Worm (Caenorhabditis elegans): ENCODE measurements around the gene str-9.
A peak's percentile ranks its signal among the peaks of the same experiment; 100 is the strongest.

The str-9 gene

ce11 chrV:15757645-15758044 is 904 bp upstream of the str-9 start:
- no peak for TF ChIP-seq pax-3 (tag; optimal IDR thresholded peaks at IDR 0.05)
- TF ChIP-seq nhr-28 (tag; optimal IDR thresholded peaks at IDR 0.05), result no peak
- TF ChIP-seq nhr-12 (tag; optimal IDR thresholded peaks at IDR 0.05), result no peak
- no peak for TF ChIP-seq elt-2 (tag; optimal IDR thresholded peaks at IDR 0.05)
- TF ChIP-seq pqm-1 (tag; optimal IDR thresholded peaks at IDR 0.05), result no peak
- no peak for TF ChIP-seq grh-1 (GFP tag; IDR thresholded peaks at IDR 0.05)
- TF ChIP-seq vab-15 (tag; optimal IDR thresholded peaks at IDR 0.05), result no peak
- TF ChIP-seq ztf-11 (tag; optimal IDR thresholded peaks at IDR 0.05), result no peak
- TF ChIP-seq lin-13 (GFP tag; optimal IDR thresholded peaks at IDR 0.05), result no peak
- TF ChIP-seq lin-39 (tag; optimal IDR thresholded peaks at IDR 0.05), result no peak

- peak; percentile 95 for TF ChIP-seq lin-14 (GFP tag; optimal IDR thresholded peaks at IDR 0.05)
- TF ChIP-seq hlh-17 (GFP tag; optimal IDR thresholded peaks at IDR 0.05; ENCODE audit: borderline replicate concordance), result no peak
- peak; percentile 79 for TF ChIP-seq blmp-1 (tag; optimal IDR thresholded peaks at IDR 0.05)
- TF ChIP-seq nhr-85 (tag), result peak; percentile 98
- TF ChIP-seq pqm-1 (tag; optimal IDR thresholded peaks at IDR 0.05), result no peak
- peak; percentile 85 for TF ChIP-seq mab-9 (GFP tag; IDR thresholded peaks at IDR 0.05)
- peak; percentile 95 for TF ChIP-seq swsn-7 (tag; optimal IDR thresholded peaks at IDR 0.05)
- TF ChIP-seq lsy-2 (tag; optimal IDR thresholded peaks at IDR 0.05), result peak; percentile 94 to 95
- peak; percentile 99 for TF ChIP-seq dpl-1 (GFP tag; optimal IDR thresholded peaks at IDR 0.05)
- no peak for TF ChIP-seq hlh-4 (tag; optimal IDR thresholded peaks at IDR 0.05)
- peak; percentile 87 for TF ChIP-seq aly-2 (tag; optimal IDR thresholded peaks at IDR 0.05)
- TF ChIP-seq sup-37 (GFP tag; optimal IDR thresholded peaks at IDR 0.05), result peak; percentile 80
- TF ChIP-seq tlp-1 (tag; optimal IDR thresholded peaks at IDR 0.05), result no peak
- TF ChIP-seq aha-1 (tag; optimal IDR thresholded peaks at IDR 0.05), result peak; percentile 54
- TF ChIP-seq sptf-1 (tag; optimal IDR thresholded peaks at IDR 0.05), result no peak
- peak; percentile 85 for TF ChIP-seq zip-4 (GFP tag; optimal IDR thresholded peaks at IDR 0.05)
- TF ChIP-seq nhr-19 (GFP tag; conservative IDR thresholded peaks at IDR 0.05), result peak; percentile 95
- peak; percentile 76 for TF ChIP-seq lir-3 (tag; optimal IDR thresholded peaks at IDR 0.05; ENCODE audit: poor library complexity)
- TF ChIP-seq pax-3 (tag; optimal IDR thresholded peaks at IDR 0.05), result peak; percentile 80
- TF ChIP-seq nhr-28 (tag; optimal IDR thresholded peaks at IDR 0.05), result peak; percentile 39
- peak; percentile 96 for TF ChIP-seq nhr-71 (tag; optimal IDR thresholded peaks at IDR 0.05)
- peak; percentile 72 for TF ChIP-seq fkh-4 (tag; optimal IDR thresholded peaks at IDR 0.05; ENCODE audit: borderline replicate concordance)
- TF ChIP-seq alr-1 (tag; optimal IDR thresholded peaks at IDR 0.05; ENCODE audit: borderline replicate concordance), result no peak
- TF ChIP-seq elt-2 (tag; optimal IDR thresholded peaks at IDR 0.05), result peak; percentile 80
- peak; percentile 66 for TF ChIP-seq F16B12.6 (tag; optimal IDR thresholded peaks at IDR 0.05)
- TF ChIP-seq C04F5.9 (tag; optimal IDR thresholded peaks at IDR 0.05), result peak; percentile 66
- TF ChIP-seq nhr-47 (tag; optimal IDR thresholded peaks at IDR 0.05), result peak; percentile 97
- TF ChIP-seq ceh-8 (GFP tag; optimal IDR thresholded peaks at IDR 0.05), result peak; percentile 86
- TF ChIP-seq ets-5 (GFP tag; IDR thresholded peaks at IDR 0.05), result no peak
- TF ChIP-seq egl-13 (tag; optimal IDR thresholded peaks at IDR 0.05), result peak; percentile 92
- TF ChIP-seq mep-1 (tag; optimal IDR thresholded peaks at IDR 0.05), result peak; percentile 98
- TF ChIP-seq efl-3 (GFP tag; optimal IDR thresholded peaks at IDR 0.05), result peak; percentile 60
- no peak for TF ChIP-seq unc-98 (GFP tag; IDR thresholded peaks at IDR 0.05)
- peak in 1 of 2 experiments; percentile 88 for TF ChIP-seq mdl-1 (tag; optimal IDR thresholded peaks at IDR 0.05)
- TF ChIP-seq fkh-10 (GFP tag; optimal IDR thresholded peaks at IDR 0.05), result peak; percentile 75
- no peak for TF ChIP-seq ces-1 (GFP tag; optimal IDR thresholded peaks at IDR 0.05)
- TF ChIP-seq unc-30 (tag; optimal IDR thresholded peaks at IDR 0.05), result no peak
- peak; percentile 93 for TF ChIP-seq grh-1 (GFP tag; IDR thresholded peaks at IDR 0.05)
- peak; percentile 99 for TF ChIP-seq lin-35 (GFP tag; optimal IDR thresholded peaks at IDR 0.05)
- peak; percentile 82 for TF ChIP-seq nhr-77 (tag; optimal IDR thresholded peaks at IDR 0.05)
- no peak for TF ChIP-seq ceh-63 (GFP tag; optimal IDR thresholded peaks at IDR 0.05)
- TF ChIP-seq ceh-88 (GFP tag; IDR thresholded peaks at IDR 0.05), result peak; percentile 69; the same call in 1 of the 2 replicates
- peak; percentile 82 for TF ChIP-seq fos-1 (tag; optimal IDR thresholded peaks at IDR 0.05)
- peak; percentile 9 to 69 for TF ChIP-seq egl-27 (tag; optimal IDR thresholded peaks at IDR 0.05)
- peak; percentile 91 for TF ChIP-seq skn-1 (tag; optimal IDR thresholded peaks at IDR 0.05)
Measured at ce11 chrV:15766122-15766594, 7.6 kb downstream of the str-9 start, which contains the start of the genes haf-3 and F57A10.2. haf-3 (minus strand) TSS chrV:15766172. F57A10.2 (plus strand) TSS chrV:15766575.

Data from whole organism, L1 larva.